Worm (Caenorhabditis elegans): ENCODE data around the gene tmd-2.

The tmd-2 gene

DNA sequence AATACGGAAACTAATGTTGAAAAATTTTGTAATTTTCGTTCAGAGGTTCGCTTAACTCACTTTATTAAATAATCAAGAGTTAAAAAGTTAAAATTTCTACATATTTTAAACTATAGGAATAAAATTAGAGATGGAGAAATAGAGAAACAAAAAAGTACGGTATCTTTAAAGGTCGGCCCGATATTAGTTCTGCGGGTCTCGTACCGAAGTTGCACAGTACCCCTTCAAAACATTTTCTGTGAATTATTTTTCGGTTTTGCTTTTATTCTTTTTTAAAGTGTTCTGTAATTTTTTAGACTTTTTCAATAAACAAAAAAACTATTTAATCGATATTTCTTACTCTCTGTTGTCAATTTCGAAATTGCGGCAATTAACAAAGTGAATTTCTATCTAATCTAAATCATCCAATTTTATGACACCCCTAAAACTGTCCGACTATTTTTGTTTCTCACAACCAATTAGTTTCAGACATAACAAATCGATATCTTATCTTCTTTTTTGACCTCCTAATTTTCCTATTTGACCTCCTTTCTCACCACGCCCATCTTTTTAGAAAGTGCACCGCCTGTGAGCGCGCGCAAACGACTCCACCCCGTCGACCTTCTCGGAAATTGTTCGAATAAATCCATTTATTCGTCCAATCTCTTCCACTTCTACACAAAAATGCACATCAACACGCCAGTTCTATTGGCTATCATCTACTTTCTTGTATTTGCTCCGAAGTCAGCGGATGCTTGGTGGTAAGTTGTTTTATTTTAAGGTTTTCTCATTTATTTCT is 21.2 kb downstream of the tmd-2 start, which contains the start of gene mom-2:
mom-2 (plus strand) TSS at position 554 of the 778 bp plus-strand sequence.
- TF ChIP-seq C06A6.2 (GFP tag; conservative IDR thresholded peaks at IDR 0.05) (no peak), nfya-1 (tag; optimal IDR thresholded peaks at IDR 0.05; ENCODE audit: borderline replicate concordance, insufficient read depth) (no peak), madf-10 (tag; optimal IDR thresholded peaks at IDR 0.05) (no peak), lir-1 (GFP tag; conservative IDR thresholded peaks at IDR 0.05) (no peak), F52B5.7 (tag; optimal IDR thresholded peaks at IDR 0.05) (no peak), bed-1 (GFP tag; IDR thresholded peaks at IDR 0.05) (no peak), hlh-26 (GFP tag; conservative IDR thresholded peaks at IDR 0.05) (no peak), B0019.2 (GFP tag; conservative IDR thresholded peaks at IDR 0.05) (no peak; the same call in 1 of the 2 replicates), B0261.1 (tag; optimal IDR thresholded peaks at IDR 0.05) (no peak), akir-1 (GFP tag; optimal IDR thresholded peaks at IDR 0.05) (no peak), nhr-27 (tag; optimal IDR thresholded peaks at IDR 0.05) (no peak), hlh-12 (tag; optimal IDR thresholded peaks at IDR 0.05) (no peak), atf-7 (tag; optimal IDR thresholded peaks at IDR 0.05) (no peak), madf-6 (GFP tag; IDR thresholded peaks at IDR 0.05) (peak; percentile 79), madf-8 (GFP tag; conservative IDR thresholded peaks at IDR 0.05) (peak; percentile 32), zfh-2 (GFP tag; conservative IDR thresholded peaks at IDR 0.05) (no peak), sea-2 (GFP tag; IDR thresholded peaks at IDR 0.05) (no peak), lag-1 (GFP tag; IDR thresholded peaks at IDR 0.05) (no peak), sptf-2 (GFP tag; optimal IDR thresholded peaks at IDR 0.05) (no peak), egl-44 (GFP tag; IDR thresholded peaks at IDR 0.05) (no peak), rcor-1 (GFP tag; IDR thresholded peaks at IDR 0.05) (no peak), bed-2 (GFP tag; IDR thresholded peaks at IDR 0.05) (no peak), F39B2.1 (GFP tag; IDR thresholded peaks at IDR 0.05) (no peak), lsy-27 (tag; optimal IDR thresholded peaks at IDR 0.05; ENCODE audit: borderline replicate concordance, insufficient read depth) (no peak), F23B12.7 (tag; optimal IDR thresholded peaks at IDR 0.05; ENCODE audit: insufficient read depth) (no peak), ceh-100 (GFP tag; IDR thresholded peaks at IDR 0.05) (no peak), him-1 (tag; optimal IDR thresholded peaks at IDR 0.05) (no peak), ztf-26 (tag; optimal IDR thresholded peaks at IDR 0.05) (no peak), nhr-120 (GFP tag; IDR thresholded peaks at IDR 0.05) (no peak), ets-4 (GFP tag; optimal IDR thresholded peaks at IDR 0.05) (no peak), pbrm-1 (GFP tag; IDR thresholded peaks at IDR 0.05) (no peak), hmg-20 (GFP tag; IDR thresholded peaks at IDR 0.05) (no peak), lsl-1 (GFP tag; optimal IDR thresholded peaks at IDR 0.05) (peak; percentile 93), egrh-3 (GFP tag; IDR thresholded peaks at IDR 0.05) (no peak), hmg-1.2 (GFP tag; IDR thresholded peaks at IDR 0.05) (no peak), D2030.7 (GFP tag; IDR thresholded peaks at IDR 0.05) (peak; percentile 29; the same call in 1 of the 2 replicates), T26A5.8 (tag; optimal IDR thresholded peaks at IDR 0.05) (no peak), repo-1 (tag; optimal IDR thresholded peaks at IDR 0.05) (no peak), aptf-2 (GFP tag; conservative IDR thresholded peaks at IDR 0.05) (no peak), F33H1.4 (GFP tag; IDR thresholded peaks at IDR 0.05) (peak; percentile 86), attf-5 (GFP tag; optimal IDR thresholded peaks at IDR 0.05) (no peak), ceh-91 (GFP tag; IDR thresholded peaks at IDR 0.05) (no peak), fkh-3 (tag; optimal IDR thresholded peaks at IDR 0.05) (no peak), snpc-1.3 (tag; optimal IDR thresholded peaks at IDR 0.05; ENCODE audit: insufficient read depth) (peak; percentile 4), F57A8.1 (GFP tag; optimal IDR thresholded peaks at IDR 0.05) (no peak), Y95B8A.8 (GFP tag; IDR thresholded peaks at IDR 0.05) (no peak), mxl-1 (tag; optimal IDR thresholded peaks at IDR 0.05) (no peak), gei-17 (GFP tag; optimal IDR thresholded peaks at IDR 0.05) (no peak)

Measured in whole organism, young adult.